Fruit fly (Drosophila melanogaster) Kc167 (cell line): Measurements from ENCODE around the gene retinin.

Experiments used
- Myc ChIP-seq: fragments of >200 bp; optimal IDR thresholded peaks from 2 replicates; lab custom pipeline; 2017; ENCODE audit warnings: missing external identifiers
- Sin3A ChIP-seq: fragments of >200 bp; optimal IDR thresholded peaks from 2 replicates; lab custom pipeline; 2018; ENCODE audit warnings: missing external identifiers
- h ChIP-seq: fragments of >200 bp; optimal IDR thresholded peaks from 3 replicates; lab custom pipeline; 2018; ENCODE audit warnings: missing external identifiers
- insv ChIP-seq: fragments of >200 bp; optimal IDR thresholded peaks from 3 replicates; lab custom pipeline; 2018; ENCODE audit warnings: missing external identifiers
- psq ChIP-seq: fragments of >200 bp; optimal IDR thresholded peaks from 2 replicates; lab custom pipeline; 2017; ENCODE audit warnings: missing external identifiers
- ttk ChIP-seq: sonication (Bioruptor generic); optimal IDR thresholded peaks from 2 replicates; lab custom pipeline; 2017; ENCODE audit warnings: missing external identifiers

retinin gene

DNA sequence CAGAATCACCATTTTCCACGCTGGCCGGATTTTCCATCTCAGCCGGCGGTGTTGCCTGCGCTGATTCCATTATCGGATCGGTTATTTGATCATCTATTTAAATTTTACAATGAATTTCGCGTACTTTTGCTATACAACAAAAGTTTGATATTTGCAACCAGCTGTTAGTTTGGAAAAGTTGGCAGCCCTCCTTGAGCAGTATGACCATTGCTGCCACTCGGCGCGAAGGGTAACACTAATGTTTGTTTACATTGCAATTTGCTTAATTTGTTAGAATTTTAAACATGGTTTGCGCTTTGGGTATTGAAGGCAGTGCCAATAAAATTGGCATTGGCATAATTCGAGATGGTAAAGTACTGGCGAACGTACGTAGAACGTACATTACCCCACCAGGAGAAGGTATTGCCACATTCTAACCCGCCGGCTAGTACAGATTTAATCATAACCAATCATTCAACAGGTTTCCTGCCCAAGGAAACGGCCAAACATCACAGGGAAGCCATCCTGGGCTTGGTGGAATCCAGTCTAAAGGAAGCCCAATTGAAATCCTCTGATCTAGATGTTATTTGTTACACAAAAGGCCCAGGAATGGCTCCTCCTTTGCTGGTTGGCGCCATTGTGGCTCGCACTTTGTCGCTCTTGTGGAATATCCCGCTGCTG lies 20.2 kb downstream of the retinin start, which contains the start of the genes Golgin104 and Tcs3:
Gene Golgin104 (minus strand): TSS at position 182 of the 660 bp plus-strand sequence.
Gene Tcs3 (plus strand): TSS at position 222 of the 660 bp plus-strand sequence.
- TF ChIP-seq Sin3A (lab: Kevin White, UChicago) (no peak), ttk (lab: Kevin White, UChicago) (no peak), Myc (lab: Kevin White, UChicago) (no peak), insv (lab: Kevin White, UChicago) (no peak), h (lab: Kevin White, UChicago) (no peak), psq (lab: Kevin White, UChicago) (no peak)

DNA sequence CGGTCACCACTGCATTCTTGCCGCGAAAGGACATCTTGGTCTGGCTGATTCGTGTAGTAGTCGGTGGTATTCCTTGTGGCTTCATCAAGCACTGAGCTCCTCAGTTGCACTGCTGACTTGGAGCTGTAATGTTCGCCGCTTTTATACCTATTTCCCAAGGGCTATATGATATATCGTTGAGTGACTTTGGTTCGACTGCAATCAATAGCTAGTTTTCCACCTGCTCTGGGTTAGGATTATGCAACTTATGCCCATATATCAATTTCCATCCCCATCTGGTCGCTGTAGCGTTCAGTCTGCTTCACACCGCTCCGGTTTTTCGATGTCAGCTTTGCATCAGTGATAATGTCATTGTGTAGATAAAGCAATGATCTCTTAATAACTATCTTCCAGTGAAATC lies 22.5 kb downstream of the retinin start, which contains the start of gene Pdh:
Gene Pdh (minus strand): TSS at position 101 of the 400 bp plus-strand sequence.
- TF ChIP-seq h (lab: Kevin White, UChicago) (no peak), Myc (lab: Kevin White, UChicago) (no peak), psq (lab: Kevin White, UChicago) (no peak), ttk (lab: Kevin White, UChicago) (no peak), insv (lab: Kevin White, UChicago) (no peak), Sin3A (lab: Kevin White, UChicago) (no peak)

DNA sequence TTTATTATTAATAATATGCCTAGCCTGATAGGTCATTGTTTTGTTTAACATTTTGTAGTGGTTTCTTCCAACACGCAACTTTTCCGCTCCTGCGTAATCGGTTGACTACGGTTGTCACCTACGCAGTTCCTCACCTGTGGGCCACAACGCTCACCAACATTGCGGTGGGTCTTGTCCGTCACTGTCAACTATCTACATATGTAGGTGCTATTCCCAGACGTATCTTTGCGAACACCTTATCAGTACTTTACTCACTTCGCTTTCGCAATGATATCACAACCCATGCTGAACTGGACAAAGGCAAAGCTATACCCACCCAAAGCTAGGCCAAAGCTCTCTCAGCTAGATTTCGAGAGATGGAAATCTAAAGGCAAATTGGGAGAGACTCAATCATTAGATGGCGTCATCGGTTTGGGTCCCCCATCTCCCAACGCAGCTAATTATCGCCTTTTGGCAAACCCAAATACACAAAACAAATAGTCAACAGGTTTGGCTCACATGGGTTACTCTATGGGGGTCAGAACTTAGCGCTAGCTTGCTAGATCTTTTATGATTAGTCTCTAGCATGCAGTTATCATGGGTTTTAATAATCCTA lies 24.5 kb downstream of the retinin start:
- no peak for TF ChIP-seq insv (lab: Kevin White, UChicago)
- no peak for TF ChIP-seq psq (lab: Kevin White, UChicago)
- TF ChIP-seq ttk (lab: Kevin White, UChicago) = no peak
- TF ChIP-seq h (lab: Kevin White, UChicago) = no peak
- no peak for TF ChIP-seq Sin3A (lab: Kevin White, UChicago)
- no peak for TF ChIP-seq Myc (lab: Kevin White, UChicago)

DNA sequence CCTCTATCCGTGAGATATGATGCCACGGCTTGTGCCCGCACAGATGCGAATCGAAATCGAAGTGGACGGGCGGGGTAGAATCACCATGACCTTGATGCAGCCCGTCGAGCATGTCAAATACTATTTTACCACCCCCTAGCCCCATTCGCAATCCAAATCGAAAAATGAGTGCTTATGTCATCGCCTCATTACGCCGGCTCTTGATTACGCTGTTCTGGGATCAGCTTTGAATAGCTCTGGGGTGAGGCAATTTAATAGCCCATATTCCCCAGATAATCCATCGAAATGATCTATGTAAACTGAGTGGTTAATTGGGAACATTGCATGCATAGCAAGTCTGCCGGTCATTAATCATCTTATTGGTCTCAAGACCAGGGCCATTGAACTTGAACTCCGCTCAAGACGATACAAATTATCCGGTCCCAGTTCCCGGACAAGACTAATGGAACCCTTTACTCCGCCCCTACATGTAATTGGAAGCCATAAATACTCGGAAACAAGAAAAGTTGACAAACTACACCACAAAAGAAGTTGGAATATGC lies 25.5 kb downstream of the retinin start:
- TF ChIP-seq Sin3A (lab: Kevin White, UChicago) = no peak
- TF ChIP-seq insv (lab: Kevin White, UChicago) = no peak
- no peak for TF ChIP-seq psq (lab: Kevin White, UChicago)
- TF ChIP-seq Myc (lab: Kevin White, UChicago) = no peak
- TF ChIP-seq h (lab: Kevin White, UChicago) = no peak
- no peak for TF ChIP-seq ttk (lab: Kevin White, UChicago)

DNA sequence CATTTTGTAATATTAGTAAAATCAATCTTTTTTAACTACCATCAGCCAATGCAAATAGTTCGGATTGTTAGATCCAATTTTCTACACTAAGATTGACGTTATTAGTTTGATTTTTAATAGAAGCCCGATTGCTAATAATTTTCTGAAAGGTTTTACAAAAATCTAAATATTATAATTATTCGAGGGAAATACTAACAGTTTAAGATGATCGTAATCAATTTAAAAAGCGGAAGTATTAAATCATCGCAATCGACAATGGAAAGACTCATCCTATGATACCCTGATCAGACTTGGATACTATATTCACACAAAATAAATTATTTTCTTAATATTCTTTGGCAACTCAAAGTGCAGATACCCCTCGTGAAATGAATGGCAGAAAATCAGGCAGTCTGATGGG lies 26.1 kb downstream of the retinin start:
- TF ChIP-seq Myc (lab: Kevin White, UChicago) (no peak), insv (lab: Kevin White, UChicago) (no peak)

DNA sequence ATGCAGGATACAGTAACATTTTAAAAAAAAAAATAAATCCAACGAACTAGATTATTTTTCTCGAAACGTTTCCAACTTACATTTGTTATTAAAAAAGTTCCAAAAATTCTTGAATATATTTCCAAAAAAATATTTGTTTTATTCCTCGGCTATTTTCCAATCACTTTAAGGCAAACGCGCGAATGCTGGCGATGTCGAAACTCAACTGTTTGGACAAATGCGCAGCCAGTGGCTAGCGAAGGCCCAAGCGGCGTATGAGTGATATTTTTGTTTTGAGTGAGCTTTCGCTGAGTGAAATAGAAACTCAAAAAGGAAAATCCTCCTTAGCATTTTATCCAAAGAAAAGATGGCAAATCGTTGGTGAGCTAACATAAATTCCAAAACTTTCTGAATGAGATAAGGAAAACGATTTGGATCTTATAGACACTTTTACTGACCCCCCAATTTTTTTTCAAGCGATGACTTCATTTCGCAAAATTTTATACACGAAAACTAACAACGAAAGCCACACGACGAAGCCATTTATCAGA lies 27.6 kb downstream of the retinin start, which contains the start of gene ringer:
Gene ringer (minus strand): TSS at position 210 of the 530 bp plus-strand sequence.
- TF ChIP-seq psq (lab: Kevin White, UChicago) (no peak), ttk (lab: Kevin White, UChicago) (no peak)

DNA sequence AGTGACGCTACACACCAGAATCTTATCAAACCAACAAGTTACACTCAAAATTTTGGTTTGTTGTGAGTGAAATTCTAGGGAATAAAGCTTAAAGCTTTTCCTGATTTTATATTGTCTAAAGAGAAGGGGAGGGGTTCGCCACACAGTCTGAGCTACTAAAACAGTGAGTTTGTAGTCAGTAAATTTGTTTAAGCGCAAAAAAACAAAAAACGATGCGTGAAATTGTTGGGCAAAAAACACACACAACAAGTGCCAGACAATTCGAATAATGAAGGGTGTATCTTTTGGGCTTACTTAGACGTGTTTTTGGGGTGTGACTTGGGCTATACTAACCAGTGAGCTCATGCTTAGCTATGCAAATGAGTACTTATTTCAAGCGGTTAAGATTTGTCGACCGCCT lies 28.1 kb downstream of the retinin start:
- TF ChIP-seq ttk (lab: Kevin White, UChicago) = no peak
- TF ChIP-seq insv (lab: Kevin White, UChicago) = no peak
- no peak for TF ChIP-seq Sin3A (lab: Kevin White, UChicago)
- no peak for TF ChIP-seq h (lab: Kevin White, UChicago)
- no peak for TF ChIP-seq psq (lab: Kevin White, UChicago)
- TF ChIP-seq Myc (lab: Kevin White, UChicago) = no peak

DNA sequence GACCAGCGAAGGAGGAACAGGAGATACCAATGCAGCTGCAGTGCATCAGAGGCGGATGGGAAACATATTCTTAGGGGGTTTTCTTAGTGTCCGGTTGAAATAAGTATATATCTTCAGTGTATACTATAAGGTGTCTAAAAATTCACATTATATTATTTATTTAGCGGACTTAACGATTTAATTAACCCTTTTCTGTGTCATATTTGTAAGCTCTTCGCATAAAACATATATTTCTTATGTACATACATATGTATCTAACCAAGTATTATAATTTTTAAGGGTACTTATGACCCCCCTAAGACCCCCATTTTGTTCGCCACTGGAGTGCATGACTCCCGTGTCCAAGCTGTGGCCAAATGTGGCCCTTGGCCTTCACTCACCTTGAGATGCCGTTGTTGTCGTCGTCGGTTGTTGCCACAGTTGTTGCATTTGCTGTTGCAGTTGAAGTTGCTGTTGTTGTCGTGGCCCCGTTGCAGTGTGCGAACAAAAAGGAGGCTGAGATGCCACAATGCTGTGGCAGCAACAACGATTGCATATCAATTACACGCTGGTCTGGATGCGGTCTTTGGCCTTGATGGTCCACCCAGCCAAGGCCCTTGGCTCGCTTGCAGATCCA lies 29.6 kb downstream of the retinin start:
- TF ChIP-seq ttk (lab: Kevin White, UChicago) (no peak), insv (lab: Kevin White, UChicago) (no peak), h (lab: Kevin White, UChicago) (no peak)

DNA sequence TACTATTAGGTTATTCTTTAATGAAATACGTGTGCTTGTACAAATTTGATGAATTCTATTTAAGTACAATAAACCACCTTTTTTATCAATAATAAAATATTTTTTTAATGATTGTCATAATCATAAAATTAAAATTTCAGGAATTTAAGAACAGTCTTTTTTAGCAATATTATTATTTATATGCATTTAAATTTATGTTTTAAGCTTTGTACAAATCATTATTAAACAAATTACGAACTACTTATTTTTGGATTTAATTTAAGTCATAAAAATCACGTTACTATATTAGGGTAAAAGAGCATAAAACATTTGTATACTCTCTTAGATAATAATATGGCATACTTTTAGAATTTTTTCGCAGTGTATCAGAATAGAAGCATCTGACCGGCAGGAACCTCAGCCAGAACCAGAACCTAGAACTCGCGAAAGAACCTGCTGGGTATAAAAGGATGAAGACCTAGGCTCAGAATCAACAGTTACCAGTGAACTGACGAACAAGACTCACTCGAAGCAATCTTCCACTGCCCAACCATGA lies 30.5 kb downstream of the retinin start, which contains the start of gene Cpr72Ea:
Gene Cpr72Ea (plus strand): TSS at position 485 of the 535 bp plus-strand sequence.
- TF ChIP-seq h (lab: Kevin White, UChicago) (no peak), insv (lab: Kevin White, UChicago) (no peak)

DNA sequence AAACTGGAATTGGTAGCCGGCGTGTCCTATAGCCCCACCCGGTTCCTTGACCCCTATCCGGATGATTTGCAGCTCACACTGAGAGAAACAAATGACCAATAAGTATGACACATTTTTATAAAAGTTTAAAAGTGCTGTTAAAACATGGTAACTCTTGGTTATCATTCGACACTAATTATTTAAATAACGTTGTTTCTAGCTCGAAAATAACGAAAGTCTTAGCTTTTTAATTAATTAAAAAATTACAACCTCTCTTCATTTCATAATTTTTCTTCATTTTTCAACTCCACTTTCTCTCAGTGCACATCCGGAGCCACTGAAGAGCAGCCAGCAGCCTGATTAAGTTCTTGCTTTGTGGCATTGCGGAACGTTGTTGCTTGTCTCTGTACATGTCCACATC lies 32.4 kb downstream of the retinin start:
- no peak for TF ChIP-seq h (lab: Kevin White, UChicago)
- no peak for TF ChIP-seq Sin3A (lab: Kevin White, UChicago)
- no peak for TF ChIP-seq psq (lab: Kevin White, UChicago)
- no peak for TF ChIP-seq insv (lab: Kevin White, UChicago)
- TF ChIP-seq ttk (lab: Kevin White, UChicago) = no peak
- no peak for TF ChIP-seq Myc (lab: Kevin White, UChicago)

DNA sequence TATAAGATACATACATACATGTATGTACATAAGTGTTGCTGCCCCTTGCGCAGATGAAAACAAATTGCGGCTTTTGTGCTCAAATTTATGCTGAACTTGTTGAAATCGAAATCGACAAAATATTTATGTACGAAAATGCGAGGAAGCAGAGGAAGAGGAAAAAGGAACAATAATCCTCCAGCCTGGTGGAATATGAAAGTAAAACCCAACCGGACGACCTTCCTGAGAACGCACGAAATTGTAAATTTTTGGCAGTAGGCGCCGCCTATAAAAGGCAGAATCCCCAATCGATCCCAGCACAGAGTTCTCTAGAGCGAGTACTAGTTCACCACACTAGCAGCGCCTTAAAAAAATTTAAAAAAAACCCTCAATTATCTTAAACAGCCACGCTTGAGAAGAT lies 32.9 kb downstream of the retinin start, which contains the start of gene Cpr72Eb:
Gene Cpr72Eb (plus strand): TSS at position 301 of the 400 bp plus-strand sequence.
- TF ChIP-seq Myc (lab: Kevin White, UChicago) = no peak
- no peak for TF ChIP-seq insv (lab: Kevin White, UChicago)
- TF ChIP-seq ttk (lab: Kevin White, UChicago) = no peak
- TF ChIP-seq h (lab: Kevin White, UChicago) = no peak
- no peak for TF ChIP-seq psq (lab: Kevin White, UChicago)
- no peak for TF ChIP-seq Sin3A (lab: Kevin White, UChicago)
